Fruit fly (Drosophila melanogaster): ENCODE data around the gene CG12321.

- TF ChIP-seq Crg-1 (GFP tag; optimal IDR thresholded peaks at IDR 0.05) (no peak), CG11617 (GFP tag; optimal IDR thresholded peaks at IDR 0.05) (no peak), CG33017 (tag; optimal IDR thresholded peaks at IDR 0.05) (no peak), CG14711 (tag; optimal IDR thresholded peaks at IDR 0.05) (no peak), cnc (optimal IDR thresholded peaks at IDR 0.05) (no peak), CG1620 (GFP tag; optimal IDR thresholded peaks at IDR 0.05) (no peak), tj (GFP tag; optimal IDR thresholded peaks at IDR 0.05) (no peak), CG7045 (GFP tag; optimal IDR thresholded peaks at IDR 0.05) (no peak), ovo (GFP tag; optimal IDR thresholded peaks at IDR 0.05) (no peak), Hr96 (GFP tag; optimal IDR thresholded peaks at IDR 0.05) (no peak), Clk (GFP tag; optimal IDR thresholded peaks at IDR 0.05) (no peak), Mnt (GFP tag; optimal IDR thresholded peaks at IDR 0.05) (no peak)
Measured at dm6 chr3R:18197802-18198148, 9.3 kb upstream of the CG12321 start.
